Fruit fly (Drosophila melanogaster) whole organism, embryonic: ENCODE results near the gene Pde6.
A peak's percentile ranks its signal among the peaks of the same experiment; 100 is the strongest.

Experiments
- ATbp ChIP-seq: fragments of 200-800 bp; sonication (Bioruptor generic); optimal IDR thresholded peaks from 2 replicates; lab custom pipeline; 2017; ENCODE audit warnings: missing biosample characterization, mild to moderate bottlenecking, missing genetic modification characterization, missing genetic modification reagents
- CG10147 ChIP-seq: fragments of 200-800 bp; sonication (Bioruptor generic); optimal IDR thresholded peaks from 2 replicates; lab custom pipeline; 2019; ENCODE audit warnings: missing biosample characterization, mild to moderate bottlenecking, missing genetic modification characterization, moderate library complexity
- CG10366 ChIP-seq: fragments of 200-800 bp; sonication (Bioruptor generic); IDR thresholded peaks from 2 replicates; pipeline ENCODE4 v1.3.6; 2022; ENCODE audit warnings: missing biosample characterization, missing genetic modification characterization
- CG10654 ChIP-seq: fragments of 200-800 bp; sonication (Bioruptor generic); optimal IDR thresholded peaks from 2 replicates; lab custom pipeline; 2016; ENCODE audit warnings: missing biosample characterization, missing genetic modification characterization
- CG13424 ChIP-seq: fragments of 200-800 bp; sonication (Bioruptor generic); optimal IDR thresholded peaks from 2 replicates; lab custom pipeline; 2019; ENCODE audit warnings: missing biosample characterization, mild to moderate bottlenecking, missing genetic modification characterization, moderate library complexity
- CG15011 ChIP-seq: fragments of 200-800 bp; sonication (Bioruptor generic); optimal IDR thresholded peaks from 3 replicates; lab custom pipeline; 2018; ENCODE audit warnings: missing biosample characterization, mild to moderate bottlenecking, missing genetic modification characterization
- CG1602 ChIP-seq: fragments of 200-800 bp; sonication (Bioruptor generic); optimal IDR thresholded peaks from 3 replicates; lab custom pipeline; 2016; ENCODE audit warnings: missing biosample characterization, missing genetic modification characterization
- CG16813 ChIP-seq: fragments of 200-800 bp; sonication (Bioruptor generic); IDR thresholded peaks from 3 replicates; pipeline ENCODE4 v1.3.6; 2022; ENCODE audit warnings: missing biosample characterization, missing genetic modification characterization; ENCODE audit not compliant: partially characterized antibody
- CG17359 ChIP-seq: fragments of 200-800 bp; sonication (Bioruptor generic); optimal IDR thresholded peaks from 3 replicates; lab custom pipeline; 2018; ENCODE audit warnings: missing biosample characterization, mild to moderate bottlenecking, missing genetic modification characterization, moderate library complexity
- CG18476 ChIP-seq: fragments of 200-800 bp; sonication (Bioruptor generic); optimal IDR thresholded peaks from 2 replicates; lab custom pipeline; 2016; ENCODE audit warnings: missing biosample characterization, mild to moderate bottlenecking, missing genetic modification characterization
- CG2889 ChIP-seq: fragments of 200-800 bp; sonication (Bioruptor generic); IDR thresholded peaks from 3 replicates; pipeline ENCODE4 v1.3.6; 2022; ENCODE audit warnings: missing biosample characterization, missing genetic modification characterization
- CG31388 ChIP-seq: fragments of 200-800 bp; sonication (Bioruptor generic); optimal IDR thresholded peaks from 2 replicates; lab custom pipeline; 2016; ENCODE audit warnings: missing biosample characterization, missing genetic modification characterization
- CG3281 ChIP-seq: fragments of 200-800 bp; sonication (Bioruptor generic); optimal IDR thresholded peaks from 3 replicates; lab custom pipeline; 2017; ENCODE audit warnings: missing biosample characterization, mild to moderate bottlenecking, missing genetic modification characterization
- CG3726 ChIP-seq: fragments of 200-800 bp; sonication (Bioruptor generic); IDR thresholded peaks from 3 replicates; pipeline ENCODE4, ENCODE4 v1.3.6; 2022; ENCODE audit warnings: missing biosample characterization, missing genetic modification characterization
- CG4360 ChIP-seq: fragments of 200-800 bp; sonication (Bioruptor generic); IDR thresholded peaks from 2 replicates; pipeline ENCODE4 v1.3.6; 2022; ENCODE audit warnings: missing biosample characterization, missing genetic modification characterization
- CG6765 ChIP-seq: fragments of 200-800 bp; sonication (Bioruptor generic); optimal IDR thresholded peaks from 3 replicates; lab custom pipeline; 2017; ENCODE audit warnings: missing biosample characterization, mild to moderate bottlenecking, missing genetic modification characterization
- CG6813 ChIP-seq: fragments of 200-800 bp; sonication (Bioruptor generic); optimal IDR thresholded peaks from 2 replicates; lab custom pipeline; 2017; ENCODE audit warnings: missing biosample characterization, missing genetic modification characterization, mild to moderate bottlenecking, moderate library complexity, missing genetic modification reagents
- CG7357 ChIP-seq: fragments of 200-800 bp; sonication (Bioruptor generic); IDR thresholded peaks from 3 replicates; pipeline ENCODE4 v1.3.6; 2022; ENCODE audit warnings: missing biosample characterization, missing genetic modification characterization
- CG7987 ChIP-seq: fragments of 200-800 bp; sonication (Bioruptor generic); optimal IDR thresholded peaks from 2 replicates; lab custom pipeline; 2018; ENCODE audit warnings: missing biosample characterization, mild to moderate bottlenecking, missing genetic modification characterization, moderate library complexity
- CG9797 ChIP-seq: fragments of 200-800 bp; sonication (Bioruptor generic); optimal IDR thresholded peaks from 3 replicates; lab custom pipeline; 2018; ENCODE audit warnings: missing biosample characterization, mild to moderate bottlenecking, missing genetic modification characterization
- CkIIα-i1 ChIP-seq: fragments of 200-800 bp; sonication (Bioruptor generic); IDR thresholded peaks from 2 replicates; pipeline ENCODE4 v1.3.6; 2022; ENCODE audit warnings: missing biosample characterization, missing genetic modification characterization
- Gsc ChIP-seq: fragments of 200-800 bp; sonication (Bioruptor generic); IDR thresholded peaks from 2 replicates; pipeline ENCODE4 v1.3.6; 2022; ENCODE audit warnings: missing biosample characterization, missing genetic modification characterization
- Gug ChIP-seq: fragments of 200-800 bp; sonication (Bioruptor generic); IDR thresholded peaks from 4 replicates; pipeline ENCODE4 v1.3.6; 2022; ENCODE audit warnings: missing biosample characterization, missing genetic modification characterization
- HmgD ChIP-seq: fragments of 200-800 bp; sonication (Bioruptor generic); optimal IDR thresholded peaks from 3 replicates; lab custom pipeline; 2016; ENCODE audit warnings: missing biosample characterization, missing genetic modification characterization
- Hsf ChIP-seq: fragments of 200-800 bp; sonication (Bioruptor generic); optimal IDR thresholded peaks from 3 replicates; lab custom pipeline; 2016; ENCODE audit warnings: missing biosample characterization, missing genetic modification characterization
- MTF-1 ChIP-seq: fragments of 200-800 bp; sonication (Bioruptor generic); optimal IDR thresholded peaks from 2 replicates; lab custom pipeline; 2018; ENCODE audit warnings: missing biosample characterization, mild to moderate bottlenecking, missing genetic modification characterization, borderline replicate concordance
- Meics ChIP-seq: fragments of 200-800 bp; sonication (Bioruptor generic); optimal IDR thresholded peaks from 2 replicates; lab custom pipeline; 2017; ENCODE audit warnings: missing biosample characterization, mild to moderate bottlenecking, missing genetic modification characterization
- Myb ChIP-seq: fragments of 200-800 bp; sonication (Bioruptor generic); optimal IDR thresholded peaks from 2 replicates; lab custom pipeline; 2016; ENCODE audit warnings: missing biosample characterization, missing genetic modification characterization
- NC2α ChIP-seq: fragments of 200-800 bp; sonication (Bioruptor generic); optimal IDR thresholded peaks from 2 replicates; lab custom pipeline; 2016; ENCODE audit warnings: missing biosample characterization, missing genetic modification characterization
- Oli ChIP-seq: fragments of 200-800 bp; sonication (Bioruptor generic); optimal IDR thresholded peaks from 2 replicates; lab custom pipeline; 2018; ENCODE audit warnings: missing biosample characterization, mild to moderate bottlenecking, missing genetic modification characterization, moderate library complexity
- Sox102F ChIP-seq: fragments of 200-800 bp; sonication (Bioruptor generic); optimal IDR thresholded peaks from 2 replicates; lab custom pipeline; 2018; ENCODE audit warnings: missing biosample characterization, mild to moderate bottlenecking, missing genetic modification characterization, moderate library complexity
- TFAM ChIP-seq: fragments of 200-800 bp; sonication (Bioruptor generic); optimal IDR thresholded peaks from 2 replicates; lab custom pipeline; 2017; ENCODE audit warnings: missing biosample characterization, missing genetic modification characterization, inconsistent platforms
- Trl ChIP-seq, 3 experiments: fragments of >200 bp in 2 of 3; fragments of 200-800 bp in 1 of 3; sonication (Bioruptor generic) in 1 of 3; optimal IDR thresholded peaks; 2 replicates in 1 of 3; 3 replicates in 2 of 3; lab custom pipeline; 2016 to 2017; ENCODE audit warnings: missing biosample characterization in 1 of 3, missing genetic modification characterization in 1 of 3
- Xbp1 ChIP-seq: fragments of 200-800 bp; sonication (Bioruptor generic); optimal IDR thresholded peaks from 3 replicates; lab custom pipeline; 2016; ENCODE audit warnings: missing biosample characterization, mild to moderate bottlenecking, missing genetic modification characterization
- ab ChIP-seq: fragments of 200-800 bp; sonication (Bioruptor generic); optimal IDR thresholded peaks from 2 replicates; lab custom pipeline; 2016; ENCODE audit warnings: missing biosample characterization, missing genetic modification characterization
- ara ChIP-seq: fragments of 200-800 bp; sonication (Bioruptor generic); IDR thresholded peaks from 2 replicates; pipeline ENCODE4 v1.3.6; 2022; ENCODE audit warnings: missing biosample characterization, missing genetic modification characterization
- bowl ChIP-seq: fragments of 200-800 bp; sonication (Bioruptor generic); IDR thresholded peaks from 2 replicates; pipeline ENCODE4 v1.3.6; 2022; ENCODE audit warnings: missing biosample characterization, missing genetic modification characterization
- caup ChIP-seq: fragments of 200-800 bp; sonication (Bioruptor generic); optimal IDR thresholded peaks from 3 replicates; lab custom pipeline; 2017; ENCODE audit warnings: missing biosample characterization, mild to moderate bottlenecking, missing genetic modification characterization, moderate library complexity; ENCODE audit not compliant: severe bottlenecking
- danr ChIP-seq: fragments of 200-800 bp; sonication (Bioruptor generic); IDR thresholded peaks from 2 replicates; pipeline ENCODE4 v1.3.6; 2022; ENCODE audit warnings: missing biosample characterization, missing genetic modification characterization
- disco-r ChIP-seq: fragments of 200-800 bp; sonication (Bioruptor generic); optimal IDR thresholded peaks from 2 replicates; lab custom pipeline; 2016; ENCODE audit warnings: missing biosample characterization, missing genetic modification characterization
- esg ChIP-seq: fragments of 200-800 bp; sonication (Bioruptor generic); conservative IDR thresholded peaks from 2 replicates; pipeline ENCODE4 v1.3.6; 2022; ENCODE audit warnings: missing biosample characterization, missing genetic modification characterization
- fd64A ChIP-seq: fragments of 200-800 bp; sonication (Bioruptor generic); optimal IDR thresholded peaks from 3 replicates; lab custom pipeline; 2018; ENCODE audit warnings: missing biosample characterization, mild to moderate bottlenecking, missing genetic modification characterization
- jumu ChIP-seq: fragments of 200-800 bp; sonication (Bioruptor generic); optimal IDR thresholded peaks from 3 replicates; lab custom pipeline; 2016; ENCODE audit warnings: missing biosample characterization, missing genetic modification characterization
- ken ChIP-seq: fragments of 200-800 bp; sonication (Bioruptor generic); IDR thresholded peaks from 3 replicates; pipeline ENCODE4 v1.3.6; 2022; ENCODE audit warnings: missing biosample characterization, missing genetic modification characterization
- nerfin-2 ChIP-seq: fragments of 200-800 bp; sonication (Bioruptor generic); IDR thresholded peaks from 2 replicates; pipeline ENCODE4 v1.3.6; 2022; ENCODE audit warnings: missing biosample characterization, missing genetic modification characterization; ENCODE audit not compliant: partially characterized antibody
- sens ChIP-seq: fragments of 200-800 bp; sonication (Bioruptor generic); peaks from one replicate; lab custom pipeline; 2016; ENCODE audit warnings: missing biosample characterization, missing genetic modification characterization
- sens-2 ChIP-seq: fragments of 200-800 bp; sonication (Bioruptor generic); IDR thresholded peaks from 2 replicates; pipeline ENCODE4 v1.3.6; 2022; ENCODE audit warnings: missing biosample characterization, missing genetic modification characterization
- ttk ChIP-seq: fragments of 200-800 bp; sonication (Bioruptor generic); IDR thresholded peaks from 2 replicates; pipeline ENCODE4 v2.1.2; 2022; ENCODE audit warnings: missing biosample characterization, missing genetic modification characterization
- yki ChIP-seq: fragments of >200 bp; optimal IDR thresholded peaks from 3 replicates; lab custom pipeline; 2018

Pde6 gene

dm6 chr3R:14574962-14575717, 17.0 kb upstream of the Pde6 start (continued):
- TF ChIP-seq nerfin-2 (GFP tag; lab: Robert Waterston, UW) = no peak
- peak; percentile 75; the same call in 1 of the 3 replicates for TF ChIP-seq CG3726
- TF ChIP-seq yki (lab: Kevin White, UChicago) = no peak
- no peak for TF ChIP-seq CG31388 (GFP tag; lab: Kevin White, UChicago)
- TF ChIP-seq sens (GFP tag; lab: Kevin White, UChicago) = peak; percentile 82
- peak; percentile 81 for TF ChIP-seq Hsf (GFP tag; lab: Kevin White, UChicago)
- TF ChIP-seq MTF-1 (GFP tag; lab: Kevin White, UChicago) = peak; percentile 10
- peak; percentile 45 for TF ChIP-seq CG10366 (GFP tag; lab: Robert Waterston, UW)
- TF ChIP-seq disco-r (GFP tag; lab: Kevin White, UChicago) = peak; percentile 32
- peak; percentile 51 for TF ChIP-seq CG6813 (GFP tag; lab: Kevin White, UChicago)
- TF ChIP-seq CG4360 (GFP tag; lab: Robert Waterston, UW) = no peak
- TF ChIP-seq ab (GFP tag; lab: Kevin White, UChicago) = no peak
- no peak for TF ChIP-seq CkIIα-i1 (GFP tag; lab: Robert Waterston, UW)
- no peak for TF ChIP-seq TFAM (GFP tag; lab: Kevin White, UChicago)
- TF ChIP-seq CG15011 (GFP tag; lab: Kevin White, UChicago) = peak; percentile 68
- TF ChIP-seq esg = peak; percentile 65
- TF ChIP-seq HmgD = no peak
- no peak for TF ChIP-seq Gsc (GFP tag; lab: Robert Waterston, UW)
- peak; percentile 78 for TF ChIP-seq CG1602
- peak; percentile 38 for TF ChIP-seq CG18476
- TF ChIP-seq jumu (GFP tag; lab: Kevin White, UChicago) = peak; percentile 39
- no peak for TF ChIP-seq Myb (GFP tag; lab: Kevin White, UChicago)
- peak; percentile 37 to 49 for TF ChIP-seq Trl (optimal IDR thresholded peaks at IDR 0.05; lab: Kevin White, UChicago)
- TF ChIP-seq Trl (GFP tag; optimal IDR thresholded peaks at IDR 0.05; lab: Kevin White, UChicago) = no peak
- TF ChIP-seq ken = peak; percentile 65; the same call in 2 of the 3 replicates
- TF ChIP-seq Gug = peak; percentile 48; the same call in 2 of the 4 replicates
- no peak for TF ChIP-seq bowl (GFP tag; lab: Robert Waterston, UW)
- peak; percentile 43 for TF ChIP-seq ATbp (GFP tag; lab: Kevin White, UChicago)
- no peak for TF ChIP-seq CG16813 (GFP tag; lab: Robert Waterston, UW)
- TF ChIP-seq ttk (GFP tag; lab: Robert Waterston, UW) = peak; percentile 63; the same call in 1 of the 2 replicates
- peak; percentile 81 for TF ChIP-seq CG10147 (GFP tag; lab: Kevin White, UChicago)
- TF ChIP-seq CG2889 = no peak
- peak; percentile 81 for TF ChIP-seq Xbp1 (GFP tag; lab: Kevin White, UChicago)
- peak; percentile 77 for TF ChIP-seq CG3281 (GFP tag; lab: Kevin White, UChicago)
- TF ChIP-seq CG17359 (tag; lab: Kevin White, UChicago) = peak; percentile 72
- TF ChIP-seq caup (GFP tag; lab: Kevin White, UChicago) = peak; percentile 65
- peak; percentile 63 for TF ChIP-seq CG6765 (GFP tag; lab: Kevin White, UChicago)
- TF ChIP-seq NC2α (GFP tag; lab: Kevin White, UChicago) = no peak
- TF ChIP-seq fd64A = no peak
- 0 out of 2 replicates have a peak, but pooled peaks have one; percentile 31 for TF ChIP-seq danr (GFP tag; lab: Robert Waterston, UW)
- peak; percentile 86 for TF ChIP-seq Meics (GFP tag; lab: Kevin White, UChicago)
- peak; percentile 75 for TF ChIP-seq Oli (tag; lab: Kevin White, UChicago)
- peak; percentile 85 for TF ChIP-seq CG13424 (tag; lab: Kevin White, UChicago)
- TF ChIP-seq Sox102F (GFP tag; lab: Kevin White, UChicago) = peak; percentile 77
- TF ChIP-seq CG9797 (GFP tag; lab: Kevin White, UChicago) = no peak
- TF ChIP-seq CG10654 (GFP tag; lab: Kevin White, UChicago) = peak; percentile 57
- TF ChIP-seq CG7357 (GFP tag; lab: Robert Waterston, UW) = peak; percentile 56; the same call in 2 of the 3 replicates
- TF ChIP-seq CG7987 (GFP tag; lab: Kevin White, UChicago) = no peak
- TF ChIP-seq sens-2 (GFP tag; lab: Robert Waterston, UW) = 0 out of 2 replicates have a peak, but pooled peaks have one; percentile 16
- 0 out of 2 replicates have a peak, but pooled peaks have one; percentile 11 for TF ChIP-seq ara (GFP tag; lab: Robert Waterston, UW)
